Fruit fly (Drosophila melanogaster): ENCODE results near the gene CG13066.

Gene CG13066

dm6 chr3L:16228659-16229205 lies 44.0 kb upstream of the CG13066 start, which contains the start of gene Tmx3 (continued):
- TF ChIP-seq Dll (GFP tag; IDR thresholded peaks at IDR 0.05; ENCODE audit: partially characterized antibody) (0 out of 4 replicates have a peak, but pooled peaks have one; percentile 38), CG4617 (GFP tag; optimal IDR thresholded peaks at IDR 0.05; ENCODE audit: borderline replicate concordance) (peak; percentile 90), disco-r (GFP tag; optimal IDR thresholded peaks at IDR 0.05) (peak; percentile 14), HmgZ (tag; optimal IDR thresholded peaks at IDR 0.05) (peak; percentile 78), CG31224 (GFP tag; IDR thresholded peaks at IDR 0.05) (peak; percentile 82), CG16779 (GFP tag; IDR thresholded peaks at IDR 0.05) (peak; percentile 80), CG13894 (tag; optimal IDR thresholded peaks at IDR 0.05) (no peak), Six4 (GFP tag; optimal IDR thresholded peaks at IDR 0.05) (peak; percentile 75), wek (GFP tag; optimal IDR thresholded peaks at IDR 0.05) (no peak), kay (GFP tag; optimal IDR thresholded peaks at IDR 0.05) (peak; percentile 76), CG4404 (GFP tag; IDR thresholded peaks at IDR 0.05) (peak; percentile 83), CHES-1-like (GFP tag; optimal IDR thresholded peaks at IDR 0.05) (peak; percentile 55), hb (GFP tag; IDR thresholded peaks at IDR 0.05; ENCODE audit: partially characterized antibody) (no peak), shn (GFP tag; optimal IDR thresholded peaks at IDR 0.05) (peak; percentile 17), scrt (GFP tag; optimal IDR thresholded peaks at IDR 0.05) (peak; percentile 67), stc (GFP tag; IDR thresholded peaks at IDR 0.05) (peak; percentile 92), crp (GFP tag; optimal IDR thresholded peaks at IDR 0.05) (peak in 1 of 2 experiments; percentile 61), trh (GFP tag; optimal IDR thresholded peaks at IDR 0.05) (peak; percentile 77), CG34376 (GFP tag; optimal IDR thresholded peaks at IDR 0.05) (no peak), dpn (GFP tag; optimal IDR thresholded peaks at IDR 0.05) (peak; percentile 66 to 90), Doc2 (GFP tag; IDR thresholded peaks at IDR 0.05) (no peak), CG3995 (GFP tag; optimal IDR thresholded peaks at IDR 0.05) (no peak), sens-2 (GFP tag; IDR thresholded peaks at IDR 0.05) (peak; percentile 74), Taf1 (GFP tag; IDR thresholded peaks at IDR 0.05) (peak; percentile 79), eve (GFP tag; optimal IDR thresholded peaks at IDR 0.05) (no peak), ssp (GFP tag; IDR thresholded peaks at IDR 0.05) (peak; percentile 88), cwo (GFP tag; optimal IDR thresholded peaks at IDR 0.05) (peak; percentile 90), Blimp-1 (GFP tag; optimal IDR thresholded peaks at IDR 0.05) (peak; percentile 85), CG15269 (tag; optimal IDR thresholded peaks at IDR 0.05) (peak; percentile 90), stwl (tag; optimal IDR thresholded peaks at IDR 0.05) (peak; percentile 81), luna (GFP tag; optimal IDR thresholded peaks at IDR 0.05) (no peak), CG43689 (GFP tag; IDR thresholded peaks at IDR 0.05) (peak; percentile 70; the same call in 1 of the 2 replicates), tna (GFP tag; IDR thresholded peaks at IDR 0.05; ENCODE audit: partially characterized antibody) (no peak), CG15073 (GFP tag; optimal IDR thresholded peaks at IDR 0.05) (peak; percentile 42), ro (GFP tag; IDR thresholded peaks at IDR 0.05) (peak; percentile 85), crol (GFP tag; IDR thresholded peaks at IDR 0.05) (0 out of 2 replicates have a peak, but pooled peaks have one; percentile 20), CG14014 (GFP tag; IDR thresholded peaks at IDR 0.05) (peak; percentile 92), CG7963 (GFP tag; IDR thresholded peaks at IDR 0.05; ENCODE audit: partially characterized antibody) (no peak), CG13296 (GFP tag; optimal IDR thresholded peaks at IDR 0.05) (peak; percentile 34), ara (GFP tag; IDR thresholded peaks at IDR 0.05) (peak; percentile 87), slbo (GFP tag; IDR thresholded peaks at IDR 0.05) (peak; percentile 96), run (tag; optimal IDR thresholded peaks at IDR 0.05) (peak; percentile 30), jing (GFP tag; optimal IDR thresholded peaks at IDR 0.05) (peak; percentile 27), Rfx (GFP tag; IDR thresholded peaks at IDR 0.05) (peak; percentile 95), CG6654 (GFP tag; optimal IDR thresholded peaks at IDR 0.05) (peak; percentile 33), Hsf (GFP tag; optimal IDR thresholded peaks at IDR 0.05) (peak; percentile 70), Ets97D (GFP tag; optimal IDR thresholded peaks at IDR 0.05) (peak; percentile 62), Oli (tag; optimal IDR thresholded peaks at IDR 0.05) (peak; percentile 81), CG13624 (GFP tag; optimal IDR thresholded peaks at IDR 0.05) (peak; percentile 56), chm (GFP tag; IDR thresholded peaks at IDR 0.05) (no peak), fru (optimal IDR thresholded peaks at IDR 0.05) (no peak)
